Fruit fly (Drosophila melanogaster) whole organism, prepupa: ENCODE results near the gene Adsl.

Source experiments
- Blimp-1 ChIP-seq: fragments of 200-800 bp; sonication (Bioruptor generic); optimal IDR thresholded peaks from 3 replicates; lab custom pipeline; 2017; ENCODE audit warnings: missing biosample characterization, missing genetic modification characterization, mild to moderate bottlenecking, moderate library complexity, missing genetic modification reagents
- CG10631 ChIP-seq: fragments of 200-800 bp; sonication (Bioruptor generic); optimal IDR thresholded peaks from 2 replicates; lab custom pipeline; 2016; ENCODE audit warnings: missing biosample characterization, missing genetic modification characterization
- CG10669 ChIP-seq: fragments of 200-800 bp; sonication (Bioruptor generic); optimal IDR thresholded peaks from 3 replicates; lab custom pipeline; 2018; ENCODE audit warnings: missing biosample characterization, mild to moderate bottlenecking, missing genetic modification characterization, moderate library complexity
- CG11762 ChIP-seq: fragments of 200-800 bp; sonication (Bioruptor generic); optimal IDR thresholded peaks from 3 replicates; lab custom pipeline; 2016; ENCODE audit warnings: missing biosample characterization, missing genetic modification characterization; ENCODE audit not compliant: insufficient read depth
- CG11902 ChIP-seq: fragments of 200-800 bp; sonication (Bioruptor generic); optimal IDR thresholded peaks from 3 replicates; lab custom pipeline; 2016; ENCODE audit warnings: missing biosample characterization, missing genetic modification characterization
- CG15336 ChIP-seq: fragments of 200-800 bp; sonication (Bioruptor generic); IDR thresholded peaks from 2 replicates; pipeline ENCODE4 v1.3.6; 2022; ENCODE audit warnings: missing biosample characterization, missing genetic modification characterization
- CG1621 ChIP-seq: fragments of 200-800 bp; sonication (Bioruptor generic); optimal IDR thresholded peaks from 3 replicates; lab custom pipeline; 2018; ENCODE audit warnings: missing biosample characterization, mild to moderate bottlenecking, missing genetic modification characterization
- CG3032 ChIP-seq: fragments of 200-800 bp; optimal IDR thresholded peaks from 2 replicates; lab custom pipeline; 2019; ENCODE audit warnings: missing biosample characterization, mild to moderate bottlenecking, missing genetic modification characterization, moderate library complexity
- CG32006 ChIP-seq: fragments of 200-800 bp; sonication (Bioruptor generic); optimal IDR thresholded peaks from 3 replicates; lab custom pipeline; 2017; ENCODE audit warnings: missing biosample characterization, mild to moderate bottlenecking, missing genetic modification characterization
- CG34406 ChIP-seq: fragments of 200-800 bp; sonication (Bioruptor generic); optimal IDR thresholded peaks from 3 replicates; lab custom pipeline; 2016; ENCODE audit warnings: missing biosample characterization, missing genetic modification characterization
- CG3919 ChIP-seq: fragments of 200-800 bp; sonication (Bioruptor generic); optimal IDR thresholded peaks from 3 replicates; lab custom pipeline; 2016; ENCODE audit warnings: missing biosample characterization, missing genetic modification characterization
- CG4318 ChIP-seq: fragments of 200-800 bp; sonication (Bioruptor generic); optimal IDR thresholded peaks from 3 replicates; lab custom pipeline; 2017; ENCODE audit warnings: missing biosample characterization, mild to moderate bottlenecking, missing genetic modification characterization
- CG6163 ChIP-seq: fragments of 200-800 bp; sonication (Bioruptor generic); IDR thresholded peaks from 3 replicates; pipeline ENCODE4 v1.3.6; 2022; ENCODE audit warnings: missing biosample characterization, missing genetic modification characterization
- CG6276 ChIP-seq: fragments of 200-800 bp; sonication (Bioruptor generic); optimal IDR thresholded peaks from 2 replicates; lab custom pipeline; 2017; ENCODE audit warnings: missing biosample characterization, mild to moderate bottlenecking, missing genetic modification characterization
- CG6792 ChIP-seq: fragments of 200-800 bp; sonication (Bioruptor generic); optimal IDR thresholded peaks from 3 replicates; lab custom pipeline; 2016; ENCODE audit warnings: missing biosample characterization, missing genetic modification characterization
- CG6808 ChIP-seq: fragments of 200-800 bp; sonication (Bioruptor generic); optimal IDR thresholded peaks from 3 replicates; lab custom pipeline; 2017; ENCODE audit warnings: missing biosample characterization, missing genetic modification characterization, mild to moderate bottlenecking, moderate library complexity, missing genetic modification reagents
- CG6854 ChIP-seq: fragments of 200-800 bp; sonication (Bioruptor generic); optimal IDR thresholded peaks from 2 replicates; lab custom pipeline; 2017; ENCODE audit warnings: missing biosample characterization, mild to moderate bottlenecking, missing genetic modification characterization
- CG8119 ChIP-seq: fragments of 200-800 bp; sonication (Bioruptor generic); IDR thresholded peaks from 3 replicates; pipeline ENCODE4 v1.3.6; 2022; ENCODE audit warnings: missing biosample characterization, missing genetic modification characterization
- CG8319 ChIP-seq: fragments of 200-800 bp; sonication (Bioruptor generic); optimal IDR thresholded peaks from 3 replicates; lab custom pipeline; 2016; ENCODE audit warnings: missing biosample characterization, missing genetic modification characterization
- CG8632 ChIP-seq: fragments of 200-800 bp; sonication (Bioruptor generic); optimal IDR thresholded peaks from 3 replicates; lab custom pipeline; 2016; ENCODE audit warnings: missing biosample characterization, missing genetic modification characterization
- CG9139 ChIP-seq: fragments of 200-800 bp; sonication (Bioruptor generic); optimal IDR thresholded peaks from 3 replicates; lab custom pipeline; 2017; ENCODE audit warnings: missing biosample characterization, mild to moderate bottlenecking, missing genetic modification characterization
- Eip75B ChIP-seq: fragments of 200-800 bp; sonication (Bioruptor generic); optimal IDR thresholded peaks from 3 replicates; lab custom pipeline; 2016; ENCODE audit warnings: missing biosample characterization, missing genetic modification characterization
- Eip78C ChIP-seq: fragments of 200-800 bp; sonication (Bioruptor generic); peaks from one replicate; lab custom pipeline; 2016; ENCODE audit warnings: missing biosample characterization, missing genetic modification characterization
- Eip93F ChIP-seq: fragments of 200-800 bp; sonication (Bioruptor generic); optimal IDR thresholded peaks from 2 replicates; lab custom pipeline; 2016; ENCODE audit warnings: missing biosample characterization, mild to moderate bottlenecking, missing genetic modification characterization
- Ets21C ChIP-seq: fragments of 200-800 bp; sonication (Bioruptor generic); optimal IDR thresholded peaks from 3 replicates; lab custom pipeline; 2016; ENCODE audit warnings: missing biosample characterization, missing genetic modification characterization
- Ets96B ChIP-seq: fragments of 200-800 bp; optimal IDR thresholded peaks from 2 replicates; lab custom pipeline; 2019; ENCODE audit warnings: missing biosample characterization, mild to moderate bottlenecking, missing genetic modification characterization, moderate library complexity
- Gug ChIP-seq: fragments of 200-800 bp; sonication (Bioruptor generic); IDR thresholded peaks from 2 replicates; pipeline ENCODE4 v1.3.6; 2022; ENCODE audit warnings: missing biosample characterization, missing genetic modification characterization
- Hr39 ChIP-seq: fragments of 200-800 bp; sonication (Bioruptor generic); optimal IDR thresholded peaks from 2 replicates; lab custom pipeline; 2016; ENCODE audit warnings: missing biosample characterization, missing genetic modification characterization
- Hr4 ChIP-seq: fragments of 200-800 bp; sonication (Bioruptor generic); optimal IDR thresholded peaks from 3 replicates; lab custom pipeline; 2016; ENCODE audit warnings: missing biosample characterization, missing genetic modification characterization
- Lpt ChIP-seq: fragments of 200-800 bp; sonication (Bioruptor generic); optimal IDR thresholded peaks from 3 replicates; lab custom pipeline; 2016; ENCODE audit warnings: missing biosample characterization, missing genetic modification characterization
- Met ChIP-seq: fragments of 200-800 bp; sonication (Bioruptor generic); optimal IDR thresholded peaks from 3 replicates; lab custom pipeline; 2016; ENCODE audit warnings: missing biosample characterization, missing genetic modification characterization
- OdsH ChIP-seq: fragments of 200-800 bp; sonication (Bioruptor generic); optimal IDR thresholded peaks from 3 replicates; lab custom pipeline; 2016; ENCODE audit warnings: missing biosample characterization, missing genetic modification characterization
- Smox ChIP-seq: fragments of 200-800 bp; sonication (Bioruptor generic); optimal IDR thresholded peaks from 3 replicates; lab custom pipeline; 2016; ENCODE audit warnings: missing biosample characterization, missing genetic modification characterization
- Sox14 ChIP-seq: fragments of 200-800 bp; sonication (Bioruptor generic); optimal IDR thresholded peaks from 3 replicates; lab custom pipeline; 2016; ENCODE audit warnings: missing biosample characterization, missing genetic modification characterization
- achi ChIP-seq: fragments of 200-800 bp; sonication (Bioruptor generic); optimal IDR thresholded peaks from 3 replicates; lab custom pipeline; 2016; ENCODE audit warnings: missing biosample characterization, missing genetic modification characterization
- acj6 ChIP-seq: fragments of 200-800 bp; sonication (Bioruptor generic); optimal IDR thresholded peaks from 3 replicates; lab custom pipeline; 2016; ENCODE audit warnings: missing biosample characterization, missing genetic modification characterization
- dac ChIP-seq: fragments of 200-800 bp; sonication (Bioruptor generic); optimal IDR thresholded peaks from 2 replicates; lab custom pipeline; 2017; ENCODE audit warnings: missing biosample characterization, mild to moderate bottlenecking, missing genetic modification characterization
- dsx ChIP-seq: fragments of 200-800 bp; optimal IDR thresholded peaks from 3 replicates; lab custom pipeline; 2019; ENCODE audit warnings: missing biosample characterization, mild to moderate bottlenecking, missing genetic modification characterization, moderate library complexity; ENCODE audit not compliant: poor library complexity, severe bottlenecking
- eg ChIP-seq: fragments of 200-800 bp; sonication (Bioruptor generic); IDR thresholded peaks from 3 replicates; pipeline ENCODE4 v1.3.6; 2022; ENCODE audit warnings: missing biosample characterization, missing genetic modification characterization
- esn ChIP-seq: fragments of 200-800 bp; sonication (Bioruptor generic); optimal IDR thresholded peaks from 2 replicates; lab custom pipeline; 2016; ENCODE audit warnings: missing biosample characterization, mild to moderate bottlenecking, missing genetic modification characterization, moderate library complexity
- fd85E ChIP-seq: fragments of 200-800 bp; sonication (Bioruptor generic); optimal IDR thresholded peaks from 3 replicates; lab custom pipeline; 2016; ENCODE audit warnings: missing biosample characterization, missing genetic modification characterization
- fkh ChIP-seq: fragments of 200-800 bp; sonication (Bioruptor generic); optimal IDR thresholded peaks from 3 replicates; lab custom pipeline; 2017; ENCODE audit warnings: missing biosample characterization, mild to moderate bottlenecking, missing genetic modification characterization, moderate library complexity
- lz ChIP-seq: fragments of 200-800 bp; sonication (Bioruptor generic); optimal IDR thresholded peaks from 3 replicates; lab custom pipeline; 2016; ENCODE audit warnings: missing biosample characterization, missing genetic modification characterization
- pdm3 ChIP-seq: fragments of 200-800 bp; sonication (Bioruptor generic); optimal IDR thresholded peaks from 3 replicates; lab custom pipeline; 2016; ENCODE audit warnings: missing biosample characterization, missing genetic modification characterization
- salr ChIP-seq, 2 experiments: fragments of 200-800 bp; sonication (Bioruptor generic); optimal IDR thresholded peaks; 3 replicates each; lab custom pipeline; 2016 to 2018; ENCODE audit warnings: missing biosample characterization in 2 of 2, missing genetic modification characterization in 2 of 2, mild to moderate bottlenecking in 1 of 2
- spab ChIP-seq: fragments of 200-800 bp; sonication (Bioruptor generic); optimal IDR thresholded peaks from 2 replicates; lab custom pipeline; 2017; ENCODE audit warnings: missing biosample characterization, mild to moderate bottlenecking, missing genetic modification characterization, missing genetic modification reagents
- ss ChIP-seq, 2 experiments: fragments of 200-800 bp; sonication (Bioruptor generic); optimal IDR thresholded peaks; 2 replicates in 1 of 2; 3 replicates in 1 of 2; lab custom pipeline; 2017 to 2018; ENCODE audit warnings: mild to moderate bottlenecking in 2 of 2, missing biosample characterization in 2 of 2, missing genetic modification characterization in 2 of 2, moderate library complexity in 1 of 2
- svp ChIP-seq: fragments of 200-800 bp; sonication (Bioruptor generic); peaks from one replicate; lab custom pipeline; 2016; ENCODE audit warnings: missing biosample characterization, missing genetic modification characterization
- topi ChIP-seq: fragments of 200-800 bp; sonication (Bioruptor generic); optimal IDR thresholded peaks from 3 replicates; lab custom pipeline; 2016; ENCODE audit warnings: missing biosample characterization, missing genetic modification characterization
- vri ChIP-seq: fragments of 200-800 bp; sonication (Bioruptor generic); optimal IDR thresholded peaks from 3 replicates; lab custom pipeline; 2016; ENCODE audit warnings: missing biosample characterization, mild to moderate bottlenecking, missing genetic modification characterization

The Adsl gene

DNA sequence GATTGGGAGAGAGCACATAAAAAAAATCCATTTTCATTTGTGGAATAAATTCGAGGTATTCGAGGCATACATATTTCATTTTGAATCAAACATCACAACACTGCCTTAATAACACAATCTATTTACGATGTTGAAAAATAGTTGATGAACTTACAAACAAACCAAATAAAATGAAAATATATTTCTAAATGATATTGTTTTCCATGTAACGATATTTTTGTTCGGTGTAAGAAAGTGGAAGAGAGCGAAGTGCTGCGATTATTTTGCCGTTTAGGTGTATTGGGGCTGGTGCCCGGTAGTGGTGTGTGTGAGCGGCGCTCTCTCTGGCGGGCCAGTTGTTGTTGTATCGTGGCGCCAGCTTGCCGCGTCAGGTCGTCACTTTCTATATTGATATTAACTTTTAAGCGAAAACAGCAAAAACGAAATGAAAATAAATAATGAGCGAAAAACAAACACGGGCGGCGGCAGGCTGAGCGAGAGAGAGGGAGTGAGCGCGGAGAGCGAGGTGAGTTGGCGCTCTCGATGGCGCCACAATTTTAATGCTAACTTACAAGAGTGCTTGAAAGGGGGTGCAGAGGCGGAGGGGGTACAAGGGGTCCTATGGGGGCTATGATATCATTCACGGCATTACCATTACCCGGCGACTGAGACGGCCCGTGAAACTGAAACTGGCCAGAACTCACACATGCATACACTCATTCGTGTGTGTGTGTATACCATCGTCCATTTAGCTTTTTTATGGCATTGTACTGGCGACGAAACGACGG, 44.3 kb upstream of the Adsl start:
- TF ChIP-seq Hr4 (GFP tag; lab: Kevin White, UChicago), result peak; percentile 97
- TF ChIP-seq CG11762 (GFP tag; lab: Kevin White, UChicago), result peak; percentile 90
- peak; percentile 91 for TF ChIP-seq CG6163
- TF ChIP-seq svp, result peak; percentile 99
- peak; percentile 99 for TF ChIP-seq fkh (GFP tag; lab: Kevin White, UChicago)
- TF ChIP-seq CG6276, result peak; percentile 91
- peak; percentile 94 for TF ChIP-seq Ets21C (GFP tag; lab: Kevin White, UChicago)
- TF ChIP-seq salr (GFP tag; optimal IDR thresholded peaks at IDR 0.05; lab: Kevin White, UChicago), result peak; percentile 79 to 90
- TF ChIP-seq CG10631 (GFP tag; lab: Kevin White, UChicago), result peak; percentile 91
- peak; percentile 97 for TF ChIP-seq CG32006 (GFP tag; lab: Kevin White, UChicago)
- TF ChIP-seq Blimp-1, result peak; percentile 96
- TF ChIP-seq fd85E (GFP tag; lab: Kevin White, UChicago), result peak; percentile 80
- TF ChIP-seq topi (GFP tag; lab: Kevin White, UChicago), result peak; percentile 98
- TF ChIP-seq dsx (GFP tag; lab: Kevin White, UChicago), result peak; percentile 86
- peak; percentile 94 for TF ChIP-seq CG3919
- TF ChIP-seq Eip75B (GFP tag; lab: Kevin White, UChicago), result peak; percentile 97
- TF ChIP-seq Sox14, result peak; percentile 97
- TF ChIP-seq Hr39, result peak; percentile 96
- TF ChIP-seq CG11902, result peak; percentile 88
- peak; percentile 91 for TF ChIP-seq dac (GFP tag; lab: Kevin White, UChicago)
- peak; percentile 97 for TF ChIP-seq Smox (GFP tag; lab: Kevin White, UChicago)
- TF ChIP-seq Eip93F (GFP tag; lab: Kevin White, UChicago), result peak; percentile 92
- TF ChIP-seq CG8119, result peak; percentile 95
- peak; percentile 92 for TF ChIP-seq CG4318 (GFP tag; lab: Kevin White, UChicago)
- peak; percentile 84 for TF ChIP-seq Gug (GFP tag; lab: Robert Waterston, UW)
- TF ChIP-seq CG34406 (GFP tag; lab: Kevin White, UChicago), result peak; percentile 96
- peak; percentile 87 for TF ChIP-seq CG8319
- peak; percentile 85 for TF ChIP-seq CG6808 (GFP tag; lab: Kevin White, UChicago)
- peak; percentile 91 for TF ChIP-seq Ets96B (tag; lab: Kevin White, UChicago)
- peak; percentile 88 to 92 for TF ChIP-seq ss (GFP tag; optimal IDR thresholded peaks at IDR 0.05; lab: Kevin White, UChicago)
- TF ChIP-seq pdm3 (GFP tag; lab: Kevin White, UChicago), result peak; percentile 97
- peak; percentile 94 for TF ChIP-seq OdsH (GFP tag; lab: Kevin White, UChicago)
- TF ChIP-seq eg (GFP tag; lab: Robert Waterston, UW), result peak; percentile 91
- peak; percentile 68 for TF ChIP-seq CG9139
- TF ChIP-seq CG3032 (tag; lab: Kevin White, UChicago), result peak; percentile 82
- peak; percentile 93 for TF ChIP-seq CG8632 (GFP tag; lab: Kevin White, UChicago)
- TF ChIP-seq achi (GFP tag; lab: Kevin White, UChicago), result peak; percentile 94
- peak; percentile 86 for TF ChIP-seq CG6854
- peak; percentile 98 for TF ChIP-seq Met (GFP tag; lab: Kevin White, UChicago)
- TF ChIP-seq Lpt, result peak; percentile 89
- peak; percentile 94 for TF ChIP-seq CG15336
- peak; percentile 99 for TF ChIP-seq Eip78C (GFP tag; lab: Kevin White, UChicago)
- peak; percentile 98 for TF ChIP-seq lz
- TF ChIP-seq CG1621 (tag; lab: Kevin White, UChicago), result peak; percentile 79
- TF ChIP-seq esn (GFP tag; lab: Kevin White, UChicago), result peak; percentile 98
- TF ChIP-seq CG6792 (GFP tag; lab: Kevin White, UChicago), result peak; percentile 90
- peak; percentile 95 for TF ChIP-seq vri
- TF ChIP-seq acj6 (GFP tag; lab: Kevin White, UChicago), result peak; percentile 93
- TF ChIP-seq spab (GFP tag; lab: Kevin White, UChicago), result peak; percentile 84
- TF ChIP-seq CG10669, result peak; percentile 93
